Fruit fly (Drosophila melanogaster) ovary, adult (tissue): ENCODE measurements around the gene Cht2.

Source experiments
- CG17801 ChIP-seq: fragments of 200-800 bp; optimal IDR thresholded peaks from 2 replicates; lab custom pipeline; 2019; ENCODE audit warnings: missing biosample characterization, mild to moderate bottlenecking, missing genetic modification characterization, moderate library complexity; ENCODE audit not compliant: partially characterized antibody

Cht2 gene

dm6 chr3L:1729380-1730159 is 26.2 kb downstream of the Cht2 start:
- TF ChIP-seq CG17801 (GFP tag; lab: Kevin White, UChicago): no peak

- no peak for TF ChIP-seq CG17801 (GFP tag; lab: Kevin White, UChicago)
Measured at dm6 chr3L:1727431-1727830, 28.3 kb downstream of the Cht2 start.

- TF ChIP-seq CG17801 (GFP tag; lab: Kevin White, UChicago): no peak
Measured at dm6 chr3L:1726747-1727146, 29.0 kb downstream of the Cht2 start.

DNA sequence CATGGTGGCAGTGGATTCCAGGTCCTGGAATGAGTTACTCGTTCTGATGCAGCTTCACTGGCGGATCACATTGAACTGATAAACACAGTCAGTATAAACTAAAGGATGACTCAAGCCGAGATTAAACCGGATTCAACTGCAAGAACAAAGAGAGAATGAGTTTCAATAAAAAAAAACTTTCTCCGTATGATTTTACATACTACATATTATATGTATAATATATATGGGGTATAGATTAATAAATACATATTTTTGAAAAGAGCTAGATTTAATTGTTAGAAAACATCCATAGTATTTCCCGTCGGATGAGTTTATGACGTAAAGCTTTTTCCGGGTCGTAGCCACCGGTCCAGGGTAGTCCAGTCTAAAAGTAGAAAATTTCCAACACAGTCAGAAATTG is 31.6 kb downstream of the Cht2 start, which contains the start of gene CG12035:
TSS of gene CG12035 (plus strand) at position 301 of the 400 bp plus-strand sequence.
- no peak for TF ChIP-seq CG17801 (GFP tag; lab: Kevin White, UChicago)

DNA sequence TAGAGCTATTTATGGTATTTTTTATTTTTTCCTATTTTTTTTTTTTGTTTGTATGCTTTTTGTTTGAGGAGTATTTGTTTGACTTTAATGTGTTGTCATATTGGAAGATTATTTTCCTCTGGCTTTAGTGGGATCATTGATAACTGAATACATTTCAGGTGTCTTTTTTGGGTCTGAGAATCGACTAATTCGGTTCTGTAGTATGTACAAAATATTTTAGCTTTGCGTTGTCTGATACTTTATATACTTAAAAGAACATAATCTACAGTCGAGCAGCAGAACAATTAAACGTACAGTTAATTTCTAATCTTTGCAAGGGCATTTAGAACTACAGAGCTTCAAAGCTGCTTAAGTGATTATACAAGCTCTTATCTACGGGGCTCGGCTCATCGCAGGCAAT is 32.7 kb downstream of the Cht2 start, which contains the start of gene CG18171:
TSS of gene CG18171 (minus strand) at position 101 of the 400 bp plus-strand sequence.
- TF ChIP-seq CG17801 (GFP tag; lab: Kevin White, UChicago): no peak

DNA sequence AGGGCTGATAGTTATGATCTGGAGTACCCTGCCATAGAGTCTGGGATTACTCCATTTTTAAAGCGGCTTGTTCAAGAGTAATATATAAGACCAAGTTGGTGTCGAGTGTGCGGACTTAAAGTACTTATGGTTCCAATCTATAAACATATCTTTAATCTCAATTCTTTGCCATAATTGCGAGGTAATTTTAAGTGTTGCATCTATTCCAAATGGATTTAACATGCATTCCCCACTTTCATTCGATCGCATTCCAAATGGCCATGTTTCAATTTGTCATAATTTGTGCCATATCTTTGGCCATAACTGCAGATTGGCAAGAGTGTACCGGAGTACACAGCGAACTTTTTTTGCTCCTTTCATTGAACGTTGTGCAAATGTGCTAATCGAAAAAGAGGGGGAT is 44.5 kb downstream of the Cht2 start:
- TF ChIP-seq CG17801 (GFP tag; lab: Kevin White, UChicago): no peak

DNA sequence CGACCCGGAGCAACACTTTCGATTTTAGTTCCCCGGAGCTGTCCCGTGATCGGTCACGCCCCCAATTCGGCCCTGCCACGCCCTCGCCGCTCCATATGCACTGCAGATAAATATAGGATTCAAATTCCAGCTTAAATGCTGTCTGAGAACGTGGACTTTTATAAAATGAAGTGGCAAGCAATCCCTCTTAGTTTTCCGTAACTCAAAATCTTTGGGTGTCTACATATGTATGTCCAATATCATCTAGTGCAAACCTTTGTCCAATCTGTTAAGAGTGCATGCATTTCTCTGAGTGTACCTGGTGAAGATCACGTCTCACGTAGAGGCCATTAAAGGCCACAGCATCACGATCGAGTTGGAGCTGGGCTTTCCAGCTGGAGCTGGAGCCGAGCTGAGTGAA is 45.2 kb downstream of the Cht2 start:
- TF ChIP-seq CG17801 (GFP tag; lab: Kevin White, UChicago): no peak

DNA sequence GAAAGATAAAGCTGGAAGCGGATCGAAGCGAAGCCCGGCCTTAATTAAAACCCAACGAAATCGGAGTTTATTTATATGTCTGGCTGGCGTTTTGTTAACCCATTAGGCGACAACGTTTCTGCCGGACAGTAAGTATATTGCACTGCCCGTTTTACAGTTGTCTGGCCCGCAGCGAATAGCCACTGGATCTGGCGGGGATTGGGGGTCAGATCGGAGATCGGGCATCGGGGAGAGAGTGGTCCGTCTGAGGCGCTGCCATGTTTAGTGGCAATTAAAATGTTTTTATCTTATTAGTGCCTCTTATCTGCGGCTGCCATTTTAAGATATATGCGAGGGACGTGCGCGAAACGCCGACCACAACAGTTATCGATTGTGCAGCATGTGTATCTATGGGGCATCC is 46.6 kb downstream of the Cht2 start:
- TF ChIP-seq CG17801 (GFP tag; lab: Kevin White, UChicago): no peak

DNA sequence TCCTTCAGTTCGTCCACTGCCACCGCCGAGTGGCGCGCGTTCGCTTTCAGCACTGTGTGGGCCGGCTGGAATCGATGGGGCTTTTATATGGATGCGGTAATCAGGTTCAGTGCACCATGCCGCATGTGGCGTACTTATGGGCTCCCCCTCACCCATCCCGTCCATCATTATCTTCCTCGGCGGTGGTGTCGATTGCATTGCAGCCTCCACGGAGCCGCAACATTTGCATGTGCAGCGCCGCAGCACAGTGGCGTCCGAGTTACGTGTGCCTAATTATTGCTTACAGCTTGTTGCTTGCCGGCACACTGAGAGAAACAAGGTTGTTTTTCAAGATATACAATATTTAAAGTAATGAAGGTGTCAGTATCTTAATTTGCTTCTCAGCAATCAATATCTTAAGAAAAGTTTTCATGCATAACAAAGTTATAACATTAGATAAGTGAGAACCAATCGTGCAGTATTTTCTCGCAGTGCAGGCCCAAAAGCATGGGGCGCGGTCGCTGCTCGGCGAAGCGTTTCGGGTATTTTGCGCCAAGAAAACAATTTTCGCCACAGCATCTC is 53.3 kb downstream of the Cht2 start, which contains the start of gene CG13931:
TSS of gene CG13931 (minus strand) at position 41 of the 561 bp plus-strand sequence.
- no peak for TF ChIP-seq CG17801 (GFP tag; lab: Kevin White, UChicago)
